Worm (Caenorhabditis elegans) whole organism, L1 larva: Measurements from ENCODE around the gene T25B9.12.

ENCODE experiments used
- Y116A8C.19 ChIP-seq: sonication (generic microtip); optimal IDR thresholded peaks from 2 replicates; lab custom pipeline; 2016; ENCODE audit warnings: missing compliant biosample characterization, missing genetic modification characterization, borderline replicate concordance
- aha-1 ChIP-seq: fragments of 150-350 bp; optimal IDR thresholded peaks from 2 replicates; lab custom pipeline; 2014; ENCODE audit warnings: missing biosample characterization, missing genetic modification characterization
- aly-2 ChIP-seq: fragments of 150-350 bp; optimal IDR thresholded peaks from 2 replicates; lab custom pipeline; 2014; ENCODE audit warnings: missing biosample characterization, missing genetic modification characterization
- ama-1 ChIP-seq: fragments of 150-350 bp; optimal IDR thresholded peaks from 2 replicates; lab custom pipeline; 2014
- blmp-1 ChIP-seq: fragments of 150-350 bp; optimal IDR thresholded peaks from 2 replicates; lab custom pipeline; 2014; ENCODE audit warnings: missing biosample characterization, missing genetic modification characterization
- ceh-82 ChIP-seq, 3 experiments: fragments of 150-350 bp in 1 of 3; sonication (generic microtip) in 2 of 3; optimal IDR thresholded peaks; 2 replicates each; lab custom pipeline; 2014 to 2017; ENCODE audit warnings: missing biosample characterization in 3 of 3, missing genetic modification characterization in 3 of 3
- dpl-1 ChIP-seq, 3 experiments: fragments of 150-350 bp in 2 of 3; sonication (generic microtip) in 1 of 3; optimal IDR thresholded peaks; 2 replicates each; lab custom pipeline; 2014 to 2017; ENCODE audit warnings: missing biosample characterization in 3 of 3, missing genetic modification characterization in 3 of 3, missing genetic modification reagents in 3 of 3
- dsc-1 ChIP-seq: sonication (generic microtip); optimal IDR thresholded peaks from 2 replicates; lab custom pipeline; 2016; ENCODE audit warnings: mild to moderate bottlenecking, missing genetic modification characterization, missing compliant biosample characterization
- egl-13 ChIP-seq: sonication (generic microtip); optimal IDR thresholded peaks from 2 replicates; lab custom pipeline; 2016; ENCODE audit warnings: missing genotype, missing genetic modification reagents, missing genetic modification characterization, missing compliant biosample characterization
- egl-27 ChIP-seq, 2 experiments: fragments of 150-350 bp in 1 of 2; sonication (generic microtip); optimal IDR thresholded peaks; 3 replicates each; lab custom pipeline; 2017 to 2018; ENCODE audit warnings: missing biosample characterization in 2 of 2, missing genetic modification characterization in 2 of 2, missing genetic modification reagents in 2 of 2
- fkh-10 ChIP-seq: sonication (generic microtip); optimal IDR thresholded peaks from 2 replicates; lab custom pipeline; 2017; ENCODE audit warnings: missing biosample characterization, missing genetic modification reagents, missing genetic modification characterization
- fkh-8 ChIP-seq: sonication (generic microtip); optimal IDR thresholded peaks from 2 replicates; lab custom pipeline; 2016; ENCODE audit warnings: mild to moderate bottlenecking, missing genetic modification characterization, missing compliant biosample characterization
- grh-1 ChIP-seq: fragments of 200-800 bp; sonication (Bioruptor generic); IDR thresholded peaks from 2 replicates; pipeline ENCODE4 v1.3.6; 2022; ENCODE audit warnings: missing genetic modification reagents, missing genetic modification characterization, missing compliant biosample characterization
- hlh-4 ChIP-seq: sonication (generic microtip); optimal IDR thresholded peaks from 2 replicates; lab custom pipeline; 2016; ENCODE audit warnings: mild to moderate bottlenecking, missing genetic modification characterization, missing compliant biosample characterization
- hpl-2 ChIP-seq: fragments of 150-350 bp; optimal IDR thresholded peaks from 2 replicates; lab custom pipeline; 2014; ENCODE audit warnings: missing biosample characterization, missing genetic modification reagents, missing genetic modification characterization
- irx-1 ChIP-seq: sonication (generic microtip); optimal IDR thresholded peaks from 2 replicates; lab custom pipeline; 2016; ENCODE audit warnings: missing genetic modification characterization, missing compliant biosample characterization
- isw-1 ChIP-seq: fragments of 200-800 bp; sonication (Bioruptor generic); IDR thresholded peaks from 2 replicates; pipeline ENCODE4 v1.3.6; 2022; ENCODE audit warnings: missing genetic modification characterization, missing compliant biosample characterization
- jun-1 ChIP-seq: fragments of 150-350 bp; optimal IDR thresholded peaks from 2 replicates; lab custom pipeline; 2014; ENCODE audit warnings: missing biosample characterization, missing genetic modification reagents, missing genetic modification characterization
- lin-13 ChIP-seq: fragments of 150-350 bp; optimal IDR thresholded peaks from 2 replicates; lab custom pipeline; 2014; ENCODE audit warnings: missing biosample characterization, missing genetic modification reagents, missing genetic modification characterization
- lin-15B ChIP-seq: fragments of 150-350 bp; sonication (generic microtip); optimal IDR thresholded peaks from 3 replicates; lab custom pipeline; 2014; ENCODE audit warnings: missing biosample characterization, missing genetic modification characterization
- lir-3 ChIP-seq: sonication (generic microtip); optimal IDR thresholded peaks from 2 replicates; lab custom pipeline; 2016; ENCODE audit warnings: mild to moderate bottlenecking, missing genetic modification characterization, moderate library complexity, missing compliant biosample characterization; ENCODE audit not compliant: poor library complexity
- lsy-2 ChIP-seq, 2 experiments: fragments of 150-350 bp; optimal IDR thresholded peaks; 2 replicates each; lab custom pipeline; 2014; ENCODE audit warnings: missing biosample characterization in 2 of 2, missing genetic modification characterization in 2 of 2
- mef-2 ChIP-seq: fragments of 150-350 bp; optimal IDR thresholded peaks from 2 replicates; lab custom pipeline; 2014; ENCODE audit warnings: missing biosample characterization, missing genetic modification characterization
- mep-1 ChIP-seq: fragments of 150-350 bp; optimal IDR thresholded peaks from 2 replicates; lab custom pipeline; 2014; ENCODE audit warnings: missing biosample characterization, missing genetic modification characterization
- nhr-11 ChIP-seq: fragments of 150-350 bp; optimal IDR thresholded peaks from 2 replicates; lab custom pipeline; 2014; ENCODE audit warnings: missing biosample characterization, missing genetic modification characterization
- nhr-237 ChIP-seq: fragments of 150-350 bp; optimal IDR thresholded peaks from 2 replicates; lab custom pipeline; 2014; ENCODE audit warnings: missing biosample characterization, missing genetic modification characterization
- nhr-76 ChIP-seq: sonication (generic microtip); optimal IDR thresholded peaks from 2 replicates; lab custom pipeline; 2017; ENCODE audit warnings: missing biosample characterization, missing genetic modification characterization
- nhr-84 ChIP-seq: sonication (generic microtip); optimal IDR thresholded peaks from 2 replicates; lab custom pipeline; 2017; ENCODE audit warnings: missing biosample characterization, missing genetic modification characterization
- nhr-85 ChIP-seq: sonication (generic microtip); peaks from one replicate; lab custom pipeline; 2016; ENCODE audit warnings: missing genetic modification characterization, inconsistent platforms, missing compliant biosample characterization
- nhr-90 ChIP-seq: sonication (generic microtip); optimal IDR thresholded peaks from 2 replicates; lab custom pipeline; 2016; ENCODE audit warnings: mild to moderate bottlenecking, missing genetic modification characterization, missing compliant biosample characterization; ENCODE audit not compliant: poor library complexity
- snu-23 ChIP-seq: sonication (generic microtip); optimal IDR thresholded peaks from 2 replicates; lab custom pipeline; 2016; ENCODE audit warnings: missing genetic modification characterization, missing compliant biosample characterization
- sox-4 ChIP-seq: sonication (generic microtip); optimal IDR thresholded peaks from 2 replicates; lab custom pipeline; 2016; ENCODE audit warnings: missing genetic modification characterization, missing compliant biosample characterization
- swsn-7 ChIP-seq: sonication (generic microtip); optimal IDR thresholded peaks from 2 replicates; lab custom pipeline; 2016; ENCODE audit warnings: missing genetic modification characterization, missing compliant biosample characterization
- tbx-2 ChIP-seq: sonication (generic microtip); optimal IDR thresholded peaks from 2 replicates; lab custom pipeline; 2016; ENCODE audit warnings: missing genetic modification characterization, missing compliant biosample characterization
- tlp-1 ChIP-seq: fragments of 150-350 bp; optimal IDR thresholded peaks from 2 replicates; lab custom pipeline; 2014; ENCODE audit warnings: missing biosample characterization, missing genetic modification characterization
- zag-1 ChIP-seq: fragments of 150-350 bp; optimal IDR thresholded peaks from 2 replicates; lab custom pipeline; 2014; ENCODE audit warnings: missing biosample characterization, missing genetic modification characterization
- ztf-4 ChIP-seq: fragments of 150-350 bp; optimal IDR thresholded peaks from 2 replicates; lab custom pipeline; 2014; ENCODE audit warnings: missing biosample characterization, missing genetic modification characterization

Gene T25B9.12

ce11 chrIV:10734527-10735436, 30.4 kb upstream of the T25B9.12 start, which contains the start of the genes orc-5 and cyb-1 (continued):
- TF ChIP-seq nhr-90 (tag; lab: Kevin White, UChicago): peak; percentile 74
- TF ChIP-seq snu-23: peak; percentile 90
- TF ChIP-seq lir-3 (tag; lab: Kevin White, UChicago): peak; percentile 55
- peak; percentile 70 for TF ChIP-seq dsc-1 (tag; lab: Kevin White, UChicago)
- no peak for TF ChIP-seq hpl-2 (GFP tag; lab: Kevin White, UChicago)
- TF ChIP-seq swsn-7 (tag; lab: Kevin White, UChicago): peak; percentile 81
- TF ChIP-seq Y116A8C.19 (tag; lab: Kevin White, UChicago): no peak
- TF ChIP-seq lsy-2 (tag; optimal IDR thresholded peaks at IDR 0.05; lab: Kevin White, UChicago): peak; percentile 85 to 93
- TF ChIP-seq tbx-2 (tag; lab: Kevin White, UChicago): peak; percentile 78
- TF ChIP-seq egl-27 (tag; optimal IDR thresholded peaks at IDR 0.05; lab: Kevin White, UChicago): no peak
- peak; percentile 20 for TF ChIP-seq egl-13
- TF ChIP-seq tlp-1: no peak
- peak; percentile 74 for TF ChIP-seq grh-1 (GFP tag; lab: Robert Waterston, UW)
- TF ChIP-seq mep-1: peak; percentile 80
- TF ChIP-seq blmp-1 (tag; lab: Kevin White, UChicago): peak; percentile 87
- TF ChIP-seq irx-1: peak; percentile 65
- peak; percentile 82 for TF ChIP-seq lin-13 (GFP tag; lab: Kevin White, UChicago)
- peak; percentile 56 to 81 (median 71) for TF ChIP-seq ceh-82 (tag; optimal IDR thresholded peaks at IDR 0.05; lab: Kevin White, UChicago)
- TF ChIP-seq aha-1 (tag; lab: Kevin White, UChicago): peak; percentile 10
- TF ChIP-seq dpl-1 (GFP tag; optimal IDR thresholded peaks at IDR 0.05; lab: Kevin White, UChicago): peak; percentile 97 to 98 (median 97)

DNA sequence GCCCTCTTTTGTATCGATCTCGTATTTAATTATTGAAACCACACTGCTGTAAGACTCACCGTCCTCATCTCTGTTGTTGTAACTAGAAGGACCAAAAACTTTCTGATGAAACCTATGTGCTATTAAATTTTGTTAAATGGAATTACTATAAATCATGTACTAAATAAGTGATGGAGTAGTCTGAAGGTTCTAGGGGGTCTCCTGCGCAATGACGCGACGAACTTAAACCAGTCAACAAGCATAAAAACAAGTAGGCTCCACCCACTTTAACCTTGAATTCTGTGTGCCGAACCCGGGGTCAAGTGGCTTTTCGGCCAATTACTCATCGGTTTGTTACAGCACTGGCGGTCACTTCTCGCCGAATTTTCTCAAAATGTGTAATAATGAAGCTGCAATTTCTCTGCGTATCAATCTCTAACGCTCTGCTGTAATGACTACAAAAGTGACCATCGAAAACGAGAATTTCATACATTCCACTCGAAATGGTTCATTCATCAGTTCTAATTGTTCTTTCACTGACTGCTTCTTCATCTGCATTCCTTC, 28.1 kb upstream of the T25B9.12 start, which contains the start of gene grl-21:
Gene grl-21, plus strand, starts transcription at position 464 of the 543 bp plus-strand sequence.
- no peak for TF ChIP-seq zag-1
- no peak for TF ChIP-seq ama-1
- no peak for TF ChIP-seq fkh-8 (tag; lab: Kevin White, UChicago)
- no peak for TF ChIP-seq lin-13 (GFP tag; lab: Kevin White, UChicago)
- no peak for TF ChIP-seq dsc-1 (tag; lab: Kevin White, UChicago)
- TF ChIP-seq nhr-76 (tag; lab: Kevin White, UChicago): no peak
- no peak for TF ChIP-seq dpl-1 (GFP tag; optimal IDR thresholded peaks at IDR 0.05; lab: Kevin White, UChicago)
- TF ChIP-seq nhr-85: no peak
- no peak for TF ChIP-seq nhr-11
- TF ChIP-seq aly-2 (tag; lab: Kevin White, UChicago): no peak
- no peak for TF ChIP-seq nhr-84 (tag; lab: Kevin White, UChicago)
- TF ChIP-seq snu-23: no peak
- TF ChIP-seq fkh-10 (GFP tag; lab: Kevin White, UChicago): no peak
- no peak for TF ChIP-seq isw-1 (GFP tag; lab: Robert Waterston, UW)
- TF ChIP-seq blmp-1 (tag; lab: Kevin White, UChicago): no peak
- TF ChIP-seq, all 84 proteins: peak for 0

- TF ChIP-seq egl-27 (tag; optimal IDR thresholded peaks at IDR 0.05; lab: Kevin White, UChicago) (no peak), nhr-237 (tag; lab: Kevin White, UChicago) (no peak), hlh-4 (tag; lab: Kevin White, UChicago) (no peak), lin-15B (tag; lab: Kevin White, UChicago) (no peak), jun-1 (tag; lab: Kevin White, UChicago) (no peak), mef-2 (tag; lab: Kevin White, UChicago) (no peak), ztf-4 (tag; lab: Kevin White, UChicago) (no peak), sox-4 (no peak)
These were observed 26.8 kb upstream of the T25B9.12 start, which contains the start of gene ssp-34 for ce11 chrIV:10738328-10738727. ssp-34 (minus strand) TSS chrIV:10738602.
